Worm (Caenorhabditis elegans): Measurements from ENCODE around the gene lite-1.

Gene lite-1

ce11 chrX:6187848-6188247, 42.7 kb downstream of the lite-1 start, which contains the start of gene T13C5.10:
TSS of gene T13C5.10 (plus strand) at chrX:6188148.
- TF ChIP-seq ztf-23 (GFP tag; IDR thresholded peaks at IDR 0.05) (no peak), med-1 (GFP tag; optimal IDR thresholded peaks at IDR 0.05; ENCODE audit: insufficient read depth) (no peak)

- TF ChIP-seq flt-1 (GFP tag; IDR thresholded peaks at IDR 0.05) (no peak), cog-1 (tag; optimal IDR thresholded peaks at IDR 0.05) (no peak), ref-1 (GFP tag; conservative IDR thresholded peaks at IDR 0.05) (no peak), med-1 (GFP tag; optimal IDR thresholded peaks at IDR 0.05; ENCODE audit: insufficient read depth) (no peak), ztf-29 (GFP tag; IDR thresholded peaks at IDR 0.05) (no peak), T22C8.4 (GFP tag; IDR thresholded peaks at IDR 0.05) (no peak), ztf-23 (GFP tag; IDR thresholded peaks at IDR 0.05) (no peak), tab-1 (GFP tag; IDR thresholded peaks at IDR 0.05) (no peak), klf-2 (GFP tag; conservative IDR thresholded peaks at IDR 0.05) (no peak)
Observed at ce11 chrX:6184709-6185108, 45.9 kb downstream of the lite-1 start, which contains the start of gene T13C5.2. TSS of gene T13C5.2 (plus strand) at chrX:6185009.

ce11 chrX:6180293-6180692, 50.3 kb downstream of the lite-1 start, which contains the start of gene T13C5.7:
TSS of gene T13C5.7 (plus strand) at chrX:6180593.
- TF ChIP-seq cog-1 (tag; optimal IDR thresholded peaks at IDR 0.05) (no peak), tab-1 (GFP tag; IDR thresholded peaks at IDR 0.05) (no peak), flt-1 (GFP tag; IDR thresholded peaks at IDR 0.05) (no peak), med-1 (GFP tag; optimal IDR thresholded peaks at IDR 0.05; ENCODE audit: insufficient read depth) (no peak), ztf-23 (GFP tag; IDR thresholded peaks at IDR 0.05) (no peak), ztf-29 (GFP tag; IDR thresholded peaks at IDR 0.05) (no peak), T22C8.4 (GFP tag; IDR thresholded peaks at IDR 0.05) (no peak), klf-2 (GFP tag; conservative IDR thresholded peaks at IDR 0.05) (no peak), ref-1 (GFP tag; conservative IDR thresholded peaks at IDR 0.05) (no peak)

- TF ChIP-seq ztf-23 (GFP tag; IDR thresholded peaks at IDR 0.05) (no peak), ref-1 (GFP tag; conservative IDR thresholded peaks at IDR 0.05) (no peak), tab-1 (GFP tag; IDR thresholded peaks at IDR 0.05) (no peak), klf-2 (GFP tag; conservative IDR thresholded peaks at IDR 0.05) (no peak), cog-1 (tag; optimal IDR thresholded peaks at IDR 0.05) (no peak), T22C8.4 (GFP tag; IDR thresholded peaks at IDR 0.05) (no peak), flt-1 (GFP tag; IDR thresholded peaks at IDR 0.05) (no peak), med-1 (GFP tag; optimal IDR thresholded peaks at IDR 0.05; ENCODE audit: insufficient read depth) (no peak), ztf-29 (GFP tag; IDR thresholded peaks at IDR 0.05) (no peak)
Observed at ce11 chrX:6178989-6179388, 51.6 kb downstream of the lite-1 start.

ce11 chrX:6177944-6178566, 52.5 kb downstream of the lite-1 start, which contains the start of the genes T25B2.4 and T13C5.3:
TSS of gene T25B2.4 (plus strand) at chrX:6178244.
TSS of gene T13C5.3 (plus strand) at chrX:6178516.
- no peak for TF ChIP-seq tab-1 (GFP tag; IDR thresholded peaks at IDR 0.05)
- TF ChIP-seq ref-1 (GFP tag; conservative IDR thresholded peaks at IDR 0.05): no peak
- TF ChIP-seq ztf-23 (GFP tag; IDR thresholded peaks at IDR 0.05): no peak
- no peak for TF ChIP-seq cog-1 (tag; optimal IDR thresholded peaks at IDR 0.05)
- TF ChIP-seq ztf-29 (GFP tag; IDR thresholded peaks at IDR 0.05): no peak
- TF ChIP-seq klf-2 (GFP tag; conservative IDR thresholded peaks at IDR 0.05): no peak
- no peak for TF ChIP-seq med-1 (GFP tag; optimal IDR thresholded peaks at IDR 0.05; ENCODE audit: insufficient read depth)
- TF ChIP-seq flt-1 (GFP tag; IDR thresholded peaks at IDR 0.05): no peak
- no peak for TF ChIP-seq T22C8.4 (GFP tag; IDR thresholded peaks at IDR 0.05)
